Worm (Caenorhabditis elegans) whole organism, L1 larva: ENCODE data around the gene tag-120.

Source experiments
- C04F5.9 ChIP-seq: sonication (generic microtip); optimal IDR thresholded peaks from 2 replicates; lab custom pipeline; 2016; ENCODE audit warnings: missing genetic modification characterization, missing compliant biosample characterization
- C34B4.2 ChIP-seq: sonication (generic microtip); optimal IDR thresholded peaks from 2 replicates; lab custom pipeline; 2017; ENCODE audit warnings: mild to moderate bottlenecking, missing genetic modification characterization, missing compliant biosample characterization
- Y116A8C.19 ChIP-seq: sonication (generic microtip); optimal IDR thresholded peaks from 2 replicates; lab custom pipeline; 2016; ENCODE audit warnings: missing compliant biosample characterization, missing genetic modification characterization, borderline replicate concordance
- alr-1 ChIP-seq: fragments of 200-800 bp; sonication (Bioruptor generic); optimal IDR thresholded peaks from 2 replicates; lab custom pipeline; 2018; ENCODE audit warnings: borderline replicate concordance, mild to moderate bottlenecking, missing genetic modification characterization, missing compliant biosample characterization
- aly-2 ChIP-seq: fragments of 150-350 bp; optimal IDR thresholded peaks from 2 replicates; lab custom pipeline; 2014; ENCODE audit warnings: missing biosample characterization, missing genetic modification characterization
- ceh-63 ChIP-seq: fragments of 200-800 bp; sonication (Bioruptor generic); optimal IDR thresholded peaks from 2 replicates; lab custom pipeline; 2018; ENCODE audit warnings: mild to moderate bottlenecking, missing genetic modification characterization, missing compliant biosample characterization
- ceh-82 ChIP-seq, 3 experiments: fragments of 150-350 bp in 1 of 3; sonication (generic microtip) in 2 of 3; optimal IDR thresholded peaks; 2 replicates each; lab custom pipeline; 2014 to 2017; ENCODE audit warnings: missing biosample characterization in 3 of 3, missing genetic modification characterization in 3 of 3
- dsc-1 ChIP-seq: sonication (generic microtip); optimal IDR thresholded peaks from 2 replicates; lab custom pipeline; 2016; ENCODE audit warnings: mild to moderate bottlenecking, missing genetic modification characterization, missing compliant biosample characterization
- efl-1 ChIP-seq, 4 experiments: fragments of 150-350 bp; optimal IDR thresholded peaks in 3 of 4; peaks in 1 of 4; 1 replicate in 1 of 4; 2 replicates in 3 of 4; lab custom pipeline; 2014; ENCODE audit warnings: missing biosample characterization in 2 of 4, missing genetic modification characterization in 2 of 4, missing genetic modification reagents in 2 of 4
- elt-2 ChIP-seq: sonication (generic microtip); optimal IDR thresholded peaks from 2 replicates; lab custom pipeline; 2016; ENCODE audit warnings: missing genetic modification characterization, mild to moderate bottlenecking, inconsistent platforms, missing compliant biosample characterization, missing genetic modification reagents
- fkh-4 ChIP-seq: sonication (generic microtip); optimal IDR thresholded peaks from 2 replicates; lab custom pipeline; 2016; ENCODE audit warnings: missing compliant biosample characterization, missing genetic modification characterization, borderline replicate concordance
- fkh-8 ChIP-seq: sonication (generic microtip); optimal IDR thresholded peaks from 2 replicates; lab custom pipeline; 2016; ENCODE audit warnings: mild to moderate bottlenecking, missing genetic modification characterization, missing compliant biosample characterization
- grh-1 ChIP-seq: fragments of 200-800 bp; sonication (Bioruptor generic); IDR thresholded peaks from 2 replicates; pipeline ENCODE4 v1.3.6; 2022; ENCODE audit warnings: missing genetic modification reagents, missing genetic modification characterization, missing compliant biosample characterization
- hlh-17 ChIP-seq: fragments of 200-800 bp; sonication (Bioruptor generic); optimal IDR thresholded peaks from 2 replicates; lab custom pipeline; 2018; ENCODE audit warnings: missing genetic modification characterization, mild to moderate bottlenecking, missing compliant biosample characterization, moderate library complexity, borderline replicate concordance
- hlh-4 ChIP-seq: sonication (generic microtip); optimal IDR thresholded peaks from 2 replicates; lab custom pipeline; 2016; ENCODE audit warnings: mild to moderate bottlenecking, missing genetic modification characterization, missing compliant biosample characterization
- lin-13 ChIP-seq: fragments of 150-350 bp; optimal IDR thresholded peaks from 2 replicates; lab custom pipeline; 2014; ENCODE audit warnings: missing biosample characterization, missing genetic modification reagents, missing genetic modification characterization
- lsy-2 ChIP-seq, 2 experiments: fragments of 150-350 bp; optimal IDR thresholded peaks; 2 replicates each; lab custom pipeline; 2014; ENCODE audit warnings: missing biosample characterization in 2 of 2, missing genetic modification characterization in 2 of 2
- nhr-11 ChIP-seq: fragments of 150-350 bp; optimal IDR thresholded peaks from 2 replicates; lab custom pipeline; 2014; ENCODE audit warnings: missing biosample characterization, missing genetic modification characterization
- nhr-12 ChIP-seq: sonication (generic microtip); optimal IDR thresholded peaks from 2 replicates; lab custom pipeline; 2017; ENCODE audit warnings: missing biosample characterization, missing genetic modification characterization
- nhr-19 ChIP-seq: fragments of 200-800 bp; sonication (Bioruptor generic); conservative IDR thresholded peaks from 2 replicates; pipeline ENCODE4 v1.3.6; 2022; ENCODE audit warnings: missing genetic modification characterization, missing compliant biosample characterization
- nhr-20 ChIP-seq: sonication (generic microtip); optimal IDR thresholded peaks from 2 replicates; lab custom pipeline; 2016; ENCODE audit warnings: mild to moderate bottlenecking, missing genetic modification characterization, missing compliant biosample characterization
- nhr-71 ChIP-seq: sonication (generic microtip); optimal IDR thresholded peaks from 2 replicates; lab custom pipeline; 2016; ENCODE audit warnings: mild to moderate bottlenecking, missing genetic modification characterization, moderate library complexity, missing compliant biosample characterization
- nhr-76 ChIP-seq: sonication (generic microtip); optimal IDR thresholded peaks from 2 replicates; lab custom pipeline; 2017; ENCODE audit warnings: missing biosample characterization, missing genetic modification characterization
- nhr-77 ChIP-seq: fragments of 150-350 bp; optimal IDR thresholded peaks from 2 replicates; lab custom pipeline; 2014; ENCODE audit warnings: missing biosample characterization, missing genetic modification characterization
- nhr-85 ChIP-seq: sonication (generic microtip); peaks from one replicate; lab custom pipeline; 2016; ENCODE audit warnings: missing genetic modification characterization, inconsistent platforms, missing compliant biosample characterization
- pqm-1 ChIP-seq: sonication (generic microtip); optimal IDR thresholded peaks from 3 replicates; lab custom pipeline; 2017; ENCODE audit warnings: missing biosample characterization, missing genetic modification characterization
- rnt-1 ChIP-seq: sonication (generic microtip); optimal IDR thresholded peaks from 2 replicates; lab custom pipeline; 2016; ENCODE audit warnings: mild to moderate bottlenecking, missing genetic modification characterization, moderate library complexity, missing compliant biosample characterization
- skn-1 ChIP-seq: fragments of 150-350 bp; optimal IDR thresholded peaks from 2 replicates; lab custom pipeline; 2014; ENCODE audit warnings: missing biosample characterization, missing genetic modification characterization
- snu-23 ChIP-seq: sonication (generic microtip); optimal IDR thresholded peaks from 2 replicates; lab custom pipeline; 2016; ENCODE audit warnings: missing genetic modification characterization, missing compliant biosample characterization
- sox-4 ChIP-seq: sonication (generic microtip); optimal IDR thresholded peaks from 2 replicates; lab custom pipeline; 2016; ENCODE audit warnings: missing genetic modification characterization, missing compliant biosample characterization
- sptf-1 ChIP-seq: fragments of 150-350 bp; optimal IDR thresholded peaks from 2 replicates; lab custom pipeline; 2014; ENCODE audit warnings: missing biosample characterization, missing genetic modification characterization
- tbx-2 ChIP-seq: sonication (generic microtip); optimal IDR thresholded peaks from 2 replicates; lab custom pipeline; 2016; ENCODE audit warnings: missing genetic modification characterization, missing compliant biosample characterization
- unc-130 ChIP-seq: fragments of 150-350 bp; optimal IDR thresholded peaks from 2 replicates; lab custom pipeline; 2017; ENCODE audit warnings: missing biosample characterization, missing genetic modification characterization, inconsistent platforms
- unc-30 ChIP-seq: sonication (generic microtip); optimal IDR thresholded peaks from 2 replicates; lab custom pipeline; 2017; ENCODE audit warnings: missing biosample characterization, missing genetic modification characterization
- unc-62 ChIP-seq: fragments of 150-350 bp; optimal IDR thresholded peaks from 2 replicates; lab custom pipeline; 2014; ENCODE audit warnings: missing biosample characterization, missing genetic modification reagents, missing genetic modification characterization
- unc-98 ChIP-seq: fragments of 200-800 bp; sonication (Bioruptor generic); IDR thresholded peaks from 2 replicates; pipeline ENCODE4 v1.3.6; 2022; ENCODE audit warnings: missing genetic modification characterization, missing compliant biosample characterization
- ztf-11 ChIP-seq, 2 experiments: sonication (generic microtip); optimal IDR thresholded peaks; 2 replicates each; lab custom pipeline; 2016 to 2017; ENCODE audit warnings: missing genetic modification characterization in 2 of 2, missing biosample characterization in 1 of 2, missing compliant biosample characterization in 1 of 2
- ztf-4 ChIP-seq: fragments of 150-350 bp; optimal IDR thresholded peaks from 2 replicates; lab custom pipeline; 2014; ENCODE audit warnings: missing biosample characterization, missing genetic modification characterization

tag-120 gene

ce11 chrV:9690728-9691127 is 18.9 kb downstream of the tag-120 start (continued):
- TF ChIP-seq fkh-8 (tag; lab: Kevin White, UChicago): no peak
- no peak for TF ChIP-seq nhr-85
- TF ChIP-seq dsc-1 (tag; lab: Kevin White, UChicago): no peak
- no peak for TF ChIP-seq nhr-11 (tag; lab: Kevin White, UChicago)
- no peak for TF ChIP-seq lin-13 (GFP tag; lab: Kevin White, UChicago)
- peak; percentile 21; the same call in 1 of the 2 replicates for TF ChIP-seq nhr-19
- TF ChIP-seq snu-23: peak; percentile 65
- TF ChIP-seq nhr-12: no peak
- TF ChIP-seq Y116A8C.19 (tag; lab: Kevin White, UChicago): no peak
- TF ChIP-seq unc-130 (tag; lab: Kevin White, UChicago): peak; percentile 37
- TF ChIP-seq, all 84 proteins: peak for 22

- TF ChIP-seq aly-2 (tag; lab: Kevin White, UChicago) (no peak), efl-1 (optimal IDR thresholded peaks at IDR 0.05; lab: Kevin White, UChicago) (no peak), efl-1 (GFP tag; optimal IDR thresholded peaks at IDR 0.05 in 1 of 2; lab: Kevin White, UChicago) (peak in 1 of 2 experiments; percentile 91), elt-2 (tag; lab: Kevin White, UChicago) (no peak), fkh-4 (tag; lab: Kevin White, UChicago) (no peak), ztf-11 (tag; optimal IDR thresholded peaks at IDR 0.05; lab: Kevin White, UChicago) (no peak)
These were observed 19.5 kb downstream of the tag-120 start, which contains the start of gene rbx-1 for ce11 chrV:9690099-9690572. Gene rbx-1, minus strand, starts transcription at chrV:9690522.

- TF ChIP-seq pqm-1 (tag; lab: Kevin White, UChicago) (no peak), rnt-1 (tag; lab: Kevin White, UChicago) (no peak), unc-130 (tag; lab: Kevin White, UChicago) (no peak), tbx-2 (tag; lab: Kevin White, UChicago) (no peak), alr-1 (tag; lab: Kevin White, UChicago) (no peak), grh-1 (GFP tag; lab: Robert Waterston, UW) (no peak), nhr-71 (tag; lab: Kevin White, UChicago) (no peak), Y116A8C.19 (tag; lab: Kevin White, UChicago) (no peak), lsy-2 (tag; optimal IDR thresholded peaks at IDR 0.05; lab: Kevin White, UChicago) (no peak), ztf-4 (no peak), unc-98 (GFP tag; lab: Robert Waterston, UW) (no peak), sox-4 (tag; lab: Kevin White, UChicago) (no peak)
- TF ChIP-seq, all 84 proteins: peak for 0
These were observed 20.2 kb downstream of the tag-120 start for ce11 chrV:9689364-9689763.

- no peak for TF ChIP-seq nhr-77 (tag; lab: Kevin White, UChicago)
- no peak for TF ChIP-seq nhr-85
- TF ChIP-seq sox-4 (tag; lab: Kevin White, UChicago): no peak
- TF ChIP-seq ceh-82 (tag; optimal IDR thresholded peaks at IDR 0.05; lab: Kevin White, UChicago): no peak
- no peak for TF ChIP-seq fkh-4 (tag; lab: Kevin White, UChicago)
- TF ChIP-seq skn-1 (tag; lab: Kevin White, UChicago): no peak
- no peak for TF ChIP-seq nhr-20
- TF ChIP-seq nhr-11 (tag; lab: Kevin White, UChicago): no peak
- no peak for TF ChIP-seq ceh-63
- no peak for TF ChIP-seq hlh-17 (GFP tag; lab: Kevin White, UChicago)
- no peak for TF ChIP-seq C04F5.9
- TF ChIP-seq unc-62 (GFP tag; lab: Kevin White, UChicago): no peak
- TF ChIP-seq Y116A8C.19 (tag; lab: Kevin White, UChicago): no peak
- no peak for TF ChIP-seq nhr-12
- no peak for TF ChIP-seq lsy-2 (tag; optimal IDR thresholded peaks at IDR 0.05; lab: Kevin White, UChicago)
- no peak for TF ChIP-seq nhr-76 (tag; lab: Kevin White, UChicago)
- TF ChIP-seq C34B4.2 (tag; lab: Kevin White, UChicago): no peak
- no peak for TF ChIP-seq hlh-4 (tag; lab: Kevin White, UChicago)
- no peak for TF ChIP-seq sptf-1 (tag; lab: Kevin White, UChicago)
- no peak for TF ChIP-seq unc-30 (tag; lab: Kevin White, UChicago)
- TF ChIP-seq, all 84 proteins: peak for 0
These were observed 24.1 kb downstream of the tag-120 start, which contains the start of gene ZK287.4 for ce11 chrV:9685559-9685958. Gene ZK287.4, minus strand, starts transcription at chrV:9685659.
